Worm (Caenorhabditis elegans) whole organism, L2 larva: ENCODE results near the gene unc-103.

Experiments
- C34F6.9 ChIP-seq: fragments of 150-350 bp; optimal IDR thresholded peaks from 2 replicates; lab custom pipeline; 2014; ENCODE audit warnings: missing biosample characterization, missing genetic modification characterization
- R02D3.7 ChIP-seq: fragments of 150-350 bp; optimal IDR thresholded peaks from 2 replicates; lab custom pipeline; 2014; ENCODE audit warnings: missing biosample characterization, missing genetic modification characterization
- Y55F3AM.14 ChIP-seq: fragments of 200-800 bp; sonication (Bioruptor generic); optimal IDR thresholded peaks from 2 replicates; lab custom pipeline; 2018; ENCODE audit warnings: mild to moderate bottlenecking, missing genetic modification characterization, missing compliant biosample characterization
- ZK546.5 ChIP-seq: sonication (generic microtip); optimal IDR thresholded peaks from 2 replicates; lab custom pipeline; 2017; ENCODE audit warnings: missing biosample characterization, missing genetic modification characterization
- alr-1 ChIP-seq: fragments of 150-350 bp; optimal IDR thresholded peaks from 2 replicates; lab custom pipeline; 2014; ENCODE audit warnings: missing biosample characterization, missing genetic modification characterization
- ama-1 ChIP-seq: fragments of 150-350 bp; optimal IDR thresholded peaks from 2 replicates; lab custom pipeline; 2018; ENCODE audit warnings: inconsistent platforms
- blmp-1 ChIP-seq: sonication (generic microtip); optimal IDR thresholded peaks from 2 replicates; lab custom pipeline; 2017; ENCODE audit warnings: missing genetic modification characterization, mild to moderate bottlenecking, missing compliant biosample characterization, antibody characterized with exemption, moderate library complexity; ENCODE audit not compliant: insufficient read depth
- ceh-16 ChIP-seq: fragments of 150-350 bp; optimal IDR thresholded peaks from 2 replicates; lab custom pipeline; 2014; ENCODE audit warnings: missing biosample characterization, missing genetic modification characterization
- crh-2 ChIP-seq: sonication (generic microtip); optimal IDR thresholded peaks from 2 replicates; lab custom pipeline; 2017; ENCODE audit warnings: missing biosample characterization, missing genetic modification characterization
- dmd-4 ChIP-seq: sonication (generic microtip); optimal IDR thresholded peaks from 2 replicates; lab custom pipeline; 2017; ENCODE audit warnings: missing biosample characterization, missing genetic modification characterization
- egl-27 ChIP-seq: sonication (generic microtip); optimal IDR thresholded peaks from 3 replicates; lab custom pipeline; 2017; ENCODE audit warnings: missing biosample characterization, missing genetic modification reagents, missing genetic modification characterization
- elt-1 ChIP-seq: fragments of 150-350 bp; optimal IDR thresholded peaks from 2 replicates; lab custom pipeline; 2014; ENCODE audit warnings: missing biosample characterization, missing genetic modification characterization
- elt-3 ChIP-seq: sonication (generic microtip); optimal IDR thresholded peaks from 2 replicates; lab custom pipeline; 2017; ENCODE audit warnings: missing biosample characterization, missing genetic modification characterization
- fos-1 ChIP-seq: fragments of 150-350 bp; optimal IDR thresholded peaks from 2 replicates; lab custom pipeline; 2014; ENCODE audit warnings: missing biosample characterization, missing genetic modification characterization
- gmeb-1 ChIP-seq: fragments of 150-350 bp; optimal IDR thresholded peaks from 2 replicates; lab custom pipeline; 2014; ENCODE audit warnings: missing biosample characterization, missing genetic modification characterization
- lin-13 ChIP-seq: fragments of 150-350 bp; optimal IDR thresholded peaks from 2 replicates; lab custom pipeline; 2014; ENCODE audit warnings: missing biosample characterization, missing genetic modification reagents, missing genetic modification characterization
- lsy-2 ChIP-seq, 2 experiments: fragments of 150-350 bp in 1 of 2; sonication (generic microtip) in 1 of 2; optimal IDR thresholded peaks; 2 replicates each; lab custom pipeline; 2014 to 2017; ENCODE audit warnings: missing biosample characterization in 2 of 2, missing genetic modification characterization in 2 of 2
- mab-5 ChIP-seq: fragments of 150-350 bp; optimal IDR thresholded peaks from 2 replicates; lab custom pipeline; 2014; ENCODE audit warnings: missing biosample characterization, missing genetic modification characterization
- mbf-1 ChIP-seq: sonication (generic microtip); optimal IDR thresholded peaks from 2 replicates; lab custom pipeline; 2017; ENCODE audit warnings: missing biosample characterization, missing genetic modification characterization
- mdl-1 ChIP-seq, 2 experiments: fragments of 150-350 bp in 1 of 2; sonication (generic microtip) in 1 of 2; optimal IDR thresholded peaks; 2 replicates each; lab custom pipeline; 2017; ENCODE audit warnings: missing biosample characterization in 2 of 2, missing genetic modification characterization in 2 of 2
- nhr-10 ChIP-seq: sonication (generic microtip); optimal IDR thresholded peaks from 2 replicates; lab custom pipeline; 2017; ENCODE audit warnings: missing biosample characterization, missing genetic modification characterization
- nhr-12 ChIP-seq: fragments of 150-350 bp; optimal IDR thresholded peaks from 2 replicates; lab custom pipeline; 2014; ENCODE audit warnings: missing biosample characterization, missing genetic modification characterization
- nhr-129 ChIP-seq: fragments of 150-350 bp; optimal IDR thresholded peaks from 2 replicates; lab custom pipeline; 2014; ENCODE audit warnings: missing biosample characterization, missing genetic modification characterization
- nhr-23 ChIP-seq: fragments of 150-350 bp; optimal IDR thresholded peaks from 2 replicates; lab custom pipeline; 2014; ENCODE audit warnings: missing biosample characterization, missing genetic modification reagents, missing genetic modification characterization
- nhr-237 ChIP-seq: fragments of 150-350 bp; optimal IDR thresholded peaks from 2 replicates; lab custom pipeline; 2014; ENCODE audit warnings: missing biosample characterization, missing genetic modification characterization
- nhr-25 ChIP-seq: fragments of 150-350 bp; sonication (generic microtip); optimal IDR thresholded peaks from 3 replicates; lab custom pipeline; 2014; ENCODE audit warnings: missing biosample characterization, missing genetic modification characterization
- nhr-6 ChIP-seq: fragments of 150-350 bp; optimal IDR thresholded peaks from 2 replicates; lab custom pipeline; 2014; ENCODE audit warnings: missing biosample characterization, missing genetic modification characterization
- nhr-77 ChIP-seq: fragments of 150-350 bp; optimal IDR thresholded peaks from 2 replicates; lab custom pipeline; 2014; ENCODE audit warnings: missing biosample characterization, missing genetic modification characterization
- peb-1 ChIP-seq: fragments of 150-350 bp; optimal IDR thresholded peaks from 2 replicates; lab custom pipeline; 2014; ENCODE audit warnings: missing biosample characterization, missing genetic modification characterization
- sem-4 ChIP-seq: fragments of 150-350 bp; optimal IDR thresholded peaks from 2 replicates; lab custom pipeline; 2014; ENCODE audit warnings: missing biosample characterization, missing genetic modification reagents, missing genetic modification characterization
- sma-3 ChIP-seq: sonication (generic microtip); optimal IDR thresholded peaks from 2 replicates; lab custom pipeline; 2016; ENCODE audit warnings: missing genetic modification reagents, missing genetic modification characterization, missing compliant biosample characterization
- unc-39 ChIP-seq: fragments of 150-350 bp; optimal IDR thresholded peaks from 2 replicates; lab custom pipeline; 2014; ENCODE audit warnings: missing biosample characterization, missing genetic modification characterization
- unc-55 ChIP-seq: fragments of 150-350 bp; sonication (generic microtip); optimal IDR thresholded peaks from 3 replicates; lab custom pipeline; 2014; ENCODE audit warnings: missing biosample characterization, missing genetic modification reagents, missing genetic modification characterization
- unc-62 ChIP-seq: fragments of 150-350 bp; optimal IDR thresholded peaks from 2 replicates; lab custom pipeline; 2014; ENCODE audit warnings: missing biosample characterization, missing genetic modification reagents, missing genetic modification characterization
- zag-1 ChIP-seq: fragments of 150-350 bp; optimal IDR thresholded peaks from 2 replicates; lab custom pipeline; 2014; ENCODE audit warnings: missing biosample characterization, missing genetic modification characterization
- ztf-1 ChIP-seq: fragments of 200-800 bp; sonication (Bioruptor generic); conservative IDR thresholded peaks from 2 replicates; pipeline ENCODE4 v1.3.6; 2022; ENCODE audit warnings: missing genetic modification characterization, missing compliant biosample characterization
- ztf-11 ChIP-seq: sonication (generic microtip); optimal IDR thresholded peaks from 2 replicates; lab custom pipeline; 2017; ENCODE audit warnings: missing biosample characterization, missing genetic modification characterization

The unc-103 gene

DNA sequence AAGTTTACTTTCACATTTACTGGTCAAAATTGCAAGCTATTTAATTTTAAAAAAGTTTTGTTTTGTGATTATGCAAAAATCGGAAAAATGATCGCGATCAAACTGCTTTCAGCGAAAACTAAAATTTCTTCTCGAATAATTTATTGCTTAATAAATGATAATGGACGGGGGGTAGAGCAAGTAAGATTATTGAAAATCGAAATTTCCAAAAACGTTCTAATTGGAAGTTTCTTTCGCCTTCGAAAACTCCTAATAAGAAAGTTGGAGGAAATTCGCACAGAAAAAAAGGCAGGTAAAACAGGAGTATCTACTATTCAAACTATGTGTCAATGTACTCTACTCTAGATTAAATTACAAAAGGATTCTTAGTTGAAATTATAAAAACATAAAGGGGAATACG is 57.0 kb downstream of the unc-103 start:
- TF ChIP-seq ceh-16 (tag; lab: Kevin White, UChicago) = no peak
- no peak for TF ChIP-seq nhr-237
- TF ChIP-seq peb-1 (tag; lab: Kevin White, UChicago) = no peak
- no peak for TF ChIP-seq nhr-25 (tag; lab: Kevin White, UChicago)

DNA sequence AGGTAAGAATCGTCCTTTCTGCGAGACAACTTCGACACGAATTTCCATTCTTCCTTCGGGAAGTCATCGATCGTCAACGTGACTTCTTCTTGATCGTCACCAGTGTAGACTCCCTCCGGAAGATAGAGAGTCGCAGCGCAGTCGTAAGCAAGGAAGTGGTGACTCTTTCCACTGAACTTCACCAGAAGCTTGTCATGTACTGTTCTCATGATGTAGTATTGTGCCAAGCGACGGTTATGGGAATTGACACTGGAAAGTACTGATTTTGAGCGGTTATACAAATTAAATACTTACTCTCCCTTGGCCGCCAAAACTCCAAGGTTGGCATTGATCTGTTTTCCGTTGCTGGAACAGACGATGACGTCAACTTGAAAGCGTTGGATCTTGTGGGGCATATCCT is 60.3 kb downstream of the unc-103 start:
- TF ChIP-seq gmeb-1 (no peak), nhr-6 (tag; lab: Kevin White, UChicago) (no peak), mbf-1 (tag; lab: Kevin White, UChicago) (no peak), lin-13 (GFP tag; lab: Kevin White, UChicago) (no peak), blmp-1 (tag; lab: Kevin White, UChicago) (no peak), unc-62 (GFP tag; lab: Kevin White, UChicago) (no peak), crh-2 (no peak)

ce11 chrIII:4176109-4176596 is 61.0 kb downstream of the unc-103 start, which contains the start of the genes hrde-1 and C16C10.13:
Gene hrde-1, minus strand, starts transcription at chrIII:4176159.
Gene C16C10.13, plus strand, starts transcription at chrIII:4176440.
- TF ChIP-seq egl-27 (tag; lab: Kevin White, UChicago) (no peak), mab-5 (no peak), nhr-23 (no peak), unc-39 (tag; lab: Kevin White, UChicago) (no peak), C34F6.9 (tag; lab: Kevin White, UChicago) (no peak), sem-4 (tag; lab: Kevin White, UChicago) (no peak), mdl-1 (tag; optimal IDR thresholded peaks at IDR 0.05; lab: Kevin White, UChicago) (no peak), nhr-237 (no peak), ztf-11 (tag; lab: Kevin White, UChicago) (no peak), nhr-129 (tag; lab: Kevin White, UChicago) (no peak), nhr-12 (no peak), zag-1 (no peak), R02D3.7 (tag; lab: Kevin White, UChicago) (no peak), nhr-25 (tag; lab: Kevin White, UChicago) (no peak), unc-62 (GFP tag; lab: Kevin White, UChicago) (no peak)

DNA sequence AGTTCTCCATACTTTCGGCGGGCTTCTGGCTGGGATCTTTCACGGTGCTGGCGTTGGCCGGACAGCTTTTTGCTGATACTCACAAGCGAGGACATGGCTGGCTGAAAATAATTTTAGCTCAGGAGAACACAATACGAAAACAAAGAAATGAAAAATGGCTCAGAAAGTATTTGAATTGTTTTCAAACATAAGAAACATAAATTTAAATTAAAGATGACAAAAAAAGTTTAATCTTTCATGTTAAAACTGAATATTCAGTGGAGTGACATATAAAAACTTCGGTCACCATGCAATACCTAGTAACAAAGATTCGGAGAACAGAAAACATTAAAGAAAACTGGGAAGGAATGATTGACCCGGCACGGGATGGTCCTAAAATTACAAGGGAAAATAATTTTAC is 63.4 kb downstream of the unc-103 start, which contains the start of gene C16C10.2:
C16C10.2 (minus strand) TSS at position 101 of the 400 bp plus-strand sequence.
- no peak for TF ChIP-seq mbf-1 (tag; lab: Kevin White, UChicago)
- no peak for TF ChIP-seq ZK546.5 (tag; lab: Kevin White, UChicago)
- TF ChIP-seq blmp-1 (tag; lab: Kevin White, UChicago) = no peak
- TF ChIP-seq ztf-11 (tag; lab: Kevin White, UChicago) = no peak
- no peak for TF ChIP-seq zag-1
- TF ChIP-seq elt-3 = no peak
- TF ChIP-seq mab-5 = no peak
- TF ChIP-seq dmd-4 (tag; lab: Kevin White, UChicago) = no peak
- TF ChIP-seq unc-55 = no peak
- TF ChIP-seq nhr-6 (tag; lab: Kevin White, UChicago) = no peak
- TF ChIP-seq ztf-1 (GFP tag; lab: Robert Waterston, UW) = no peak
- no peak for TF ChIP-seq ama-1 (lab: Kevin White, UChicago)
- no peak for TF ChIP-seq sem-4 (tag; lab: Kevin White, UChicago)
- TF ChIP-seq nhr-10 (tag; lab: Kevin White, UChicago) = no peak
- TF ChIP-seq fos-1 (tag; lab: Kevin White, UChicago) = no peak
- no peak for TF ChIP-seq egl-27 (tag; lab: Kevin White, UChicago)
- TF ChIP-seq nhr-237 = no peak

ce11 chrIII:4181338-4181737 is 66.2 kb downstream of the unc-103 start, which contains the start of gene C16C10.1:
Gene C16C10.1, minus strand, starts transcription at chrIII:4181438.
- TF ChIP-seq mab-5 = no peak
- TF ChIP-seq lsy-2 (tag; optimal IDR thresholded peaks at IDR 0.05; lab: Kevin White, UChicago) = no peak
- TF ChIP-seq ztf-11 (tag; lab: Kevin White, UChicago) = no peak
- TF ChIP-seq alr-1 (tag; lab: Kevin White, UChicago) = no peak
- TF ChIP-seq C34F6.9 (tag; lab: Kevin White, UChicago) = no peak
- TF ChIP-seq nhr-23 = no peak
- TF ChIP-seq blmp-1 (tag; lab: Kevin White, UChicago) = no peak
- TF ChIP-seq nhr-12 = no peak
- no peak for TF ChIP-seq elt-1 (tag; lab: Kevin White, UChicago)
- no peak for TF ChIP-seq nhr-6 (tag; lab: Kevin White, UChicago)
- no peak for TF ChIP-seq elt-3
- no peak for TF ChIP-seq Y55F3AM.14 (GFP tag; lab: Kevin White, UChicago)
- no peak for TF ChIP-seq nhr-77 (tag; lab: Kevin White, UChicago)
- no peak for TF ChIP-seq sma-3 (GFP tag; lab: Kevin White, UChicago)
- TF ChIP-seq, all 48 proteins: peak for 0
